Worm (Caenorhabditis elegans): ENCODE data around the gene F14F9.2.

ce11 chrV:5097035-5097434 is 47.6 kb upstream of the F14F9.2 start, which contains the start of gene C04F5.2:
- no peak for TF ChIP-seq unc-62 (GFP tag; optimal IDR thresholded peaks at IDR 0.05)
- no peak for TF ChIP-seq lin-39 (tag; optimal IDR thresholded peaks at IDR 0.05)
- TF ChIP-seq ztf-11 (tag; optimal IDR thresholded peaks at IDR 0.05), result no peak
- no peak for TF ChIP-seq hmg-11 (tag; optimal IDR thresholded peaks at IDR 0.05)
- TF ChIP-seq pqm-1 (tag; optimal IDR thresholded peaks at IDR 0.05), result no peak
- no peak for TF ChIP-seq nhr-12 (tag; optimal IDR thresholded peaks at IDR 0.05)
- TF ChIP-seq snpc-4 (tag; optimal IDR thresholded peaks at IDR 0.05), result no peak
- TF ChIP-seq unc-39 (tag; optimal IDR thresholded peaks at IDR 0.05), result no peak
- no peak for TF ChIP-seq nhr-28 (tag; optimal IDR thresholded peaks at IDR 0.05)
- TF ChIP-seq egl-27 (tag; optimal IDR thresholded peaks at IDR 0.05), result no peak
- no peak for TF ChIP-seq sea-2 (GFP tag; optimal IDR thresholded peaks at IDR 0.05)
- TF ChIP-seq nhr-43 (tag; optimal IDR thresholded peaks at IDR 0.05; ENCODE audit: poor library complexity, severe bottlenecking), result no peak
- TF ChIP-seq nhr-11 (tag; optimal IDR thresholded peaks at IDR 0.05), result no peak
